Worm (Caenorhabditis elegans): ENCODE results near the gene lgc-10.

- TF ChIP-seq ama-1 (optimal IDR thresholded peaks at IDR 0.05) (no peak), B0310.2 (tag; optimal IDR thresholded peaks at IDR 0.05) (no peak), sea-1 (GFP tag; conservative IDR thresholded peaks at IDR 0.05) (no peak), hmbx-1 (tag; optimal IDR thresholded peaks at IDR 0.05) (no peak), ceh-36 (tag; optimal IDR thresholded peaks at IDR 0.05) (no peak), ceh-13 (GFP tag; optimal IDR thresholded peaks at IDR 0.05) (no peak), scrt-1 (GFP tag; IDR thresholded peaks at IDR 0.05) (no peak), hmg-4 (GFP tag; optimal IDR thresholded peaks at IDR 0.05) (no peak), pes-1 (GFP tag; IDR thresholded peaks at IDR 0.05) (no peak), tra-4 (tag; optimal IDR thresholded peaks at IDR 0.05) (no peak), tbx-11 (GFP tag; IDR thresholded peaks at IDR 0.05) (no peak)
Observed at ce11 chrIV:6500433-6500832, 43.1 kb upstream of the lgc-10 start.
